Worm (Caenorhabditis elegans): ENCODE results near the gene T24H10.1.

T24H10.1 gene

DNA sequence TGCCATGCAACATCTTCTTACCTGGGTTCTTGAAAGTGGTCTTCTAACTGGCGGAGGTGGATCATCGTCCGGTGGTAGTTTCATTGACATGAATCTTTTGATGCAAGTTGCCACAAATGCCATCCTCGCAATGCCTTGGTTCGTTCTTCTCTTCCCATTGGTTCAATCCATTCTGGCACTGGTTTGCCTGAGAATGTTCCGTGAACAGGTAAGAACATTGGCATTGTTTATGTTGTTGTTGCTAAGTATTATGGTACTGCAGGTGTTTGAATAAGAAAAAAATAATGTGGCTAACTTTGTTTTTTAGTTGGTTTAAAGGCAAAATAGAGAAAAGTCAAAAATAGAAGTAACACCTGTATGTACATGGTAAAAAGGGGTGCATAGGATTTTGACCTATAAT lies 44.6 kb downstream of the T24H10.1 start:
- TF ChIP-seq K12H6.12 (tag; optimal IDR thresholded peaks at IDR 0.05) (no peak), snpc-1.3 (tag; optimal IDR thresholded peaks at IDR 0.05; ENCODE audit: insufficient read depth) (no peak), hlh-12 (tag; optimal IDR thresholded peaks at IDR 0.05) (no peak), B0035.1 (tag; optimal IDR thresholded peaks at IDR 0.05) (no peak), hmg-1.2 (GFP tag; IDR thresholded peaks at IDR 0.05) (no peak)

DNA sequence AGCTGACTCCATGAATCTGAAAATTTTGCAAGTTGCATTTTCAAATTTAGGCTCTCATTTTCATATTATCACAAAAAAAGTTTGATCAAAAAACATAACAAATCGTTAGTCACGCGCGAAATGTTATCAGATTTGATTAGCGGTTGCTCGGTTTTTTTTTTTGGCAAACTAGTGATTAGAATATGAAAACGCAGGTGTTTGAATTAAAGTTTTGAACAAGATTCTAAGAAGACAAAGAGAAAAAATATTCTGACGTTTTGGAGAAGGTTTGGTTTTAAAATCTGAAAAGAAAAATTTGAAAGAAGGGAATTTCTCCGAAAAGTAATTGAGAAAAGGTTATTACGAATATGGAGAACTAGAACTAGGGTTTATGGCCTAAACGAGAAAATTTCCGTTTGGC lies 45.2 kb downstream of the T24H10.1 start:
- TF ChIP-seq C17E4.6 (GFP tag; IDR thresholded peaks at IDR 0.05) (no peak), ama-1 (optimal IDR thresholded peaks at IDR 0.05) (no peak), ama-1 (GFP tag; optimal IDR thresholded peaks at IDR 0.05) (no peak), ztf-22 (GFP tag; optimal IDR thresholded peaks at IDR 0.05) (no peak), ztf-3 (GFP tag; optimal IDR thresholded peaks at IDR 0.05) (no peak), chd-7 (tag; optimal IDR thresholded peaks at IDR 0.05) (no peak), Y56A3A.18 (GFP tag; IDR thresholded peaks at IDR 0.05) (no peak), dpl-1 (GFP tag; optimal IDR thresholded peaks at IDR 0.05) (no peak), F23B12.7 (tag; optimal IDR thresholded peaks at IDR 0.05; ENCODE audit: insufficient read depth) (no peak), F57A8.1 (GFP tag; optimal IDR thresholded peaks at IDR 0.05) (no peak), T26A5.8 (tag; optimal IDR thresholded peaks at IDR 0.05) (no peak), nhr-90 (tag; optimal IDR thresholded peaks at IDR 0.05) (no peak), F22D6.2 (tag; optimal IDR thresholded peaks at IDR 0.05) (no peak), him-1 (tag; optimal IDR thresholded peaks at IDR 0.05) (no peak), ceh-58 (GFP tag; IDR thresholded peaks at IDR 0.05) (no peak)

DNA sequence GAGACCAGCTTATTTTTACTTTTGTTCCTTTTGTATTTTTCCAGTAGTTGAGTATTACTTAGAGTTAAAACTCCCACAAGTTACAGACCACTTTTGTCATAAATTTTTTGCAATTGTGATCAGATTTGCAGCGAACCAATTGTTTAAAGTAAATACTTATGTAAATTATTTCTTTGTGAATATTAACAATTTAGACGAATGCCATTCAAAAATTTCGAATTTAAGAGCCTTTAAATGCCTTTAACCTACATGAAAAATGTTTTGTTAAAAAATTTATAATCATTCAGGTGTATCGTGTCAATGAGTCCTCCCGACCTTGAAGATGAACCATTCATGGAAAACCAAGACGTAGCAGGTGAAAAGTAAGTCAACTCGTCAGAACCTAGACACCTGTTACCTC lies 46.8 kb downstream of the T24H10.1 start, which contains the start of gene W07A12.4:
TSS of gene W07A12.4 (plus strand) at position 301 of the 400 bp plus-strand sequence.
- TF ChIP-seq F52B5.7 (tag; optimal IDR thresholded peaks at IDR 0.05), result no peak
- TF ChIP-seq atf-7 (tag; optimal IDR thresholded peaks at IDR 0.05), result no peak
- no peak for TF ChIP-seq ztf-6 (GFP tag; IDR thresholded peaks at IDR 0.05)
- no peak for TF ChIP-seq F10E7.11 (tag; optimal IDR thresholded peaks at IDR 0.05)
- no peak for TF ChIP-seq nfya-1 (tag; optimal IDR thresholded peaks at IDR 0.05; ENCODE audit: borderline replicate concordance, insufficient read depth)
- no peak for TF ChIP-seq Y56A3A.18 (GFP tag; IDR thresholded peaks at IDR 0.05)

DNA sequence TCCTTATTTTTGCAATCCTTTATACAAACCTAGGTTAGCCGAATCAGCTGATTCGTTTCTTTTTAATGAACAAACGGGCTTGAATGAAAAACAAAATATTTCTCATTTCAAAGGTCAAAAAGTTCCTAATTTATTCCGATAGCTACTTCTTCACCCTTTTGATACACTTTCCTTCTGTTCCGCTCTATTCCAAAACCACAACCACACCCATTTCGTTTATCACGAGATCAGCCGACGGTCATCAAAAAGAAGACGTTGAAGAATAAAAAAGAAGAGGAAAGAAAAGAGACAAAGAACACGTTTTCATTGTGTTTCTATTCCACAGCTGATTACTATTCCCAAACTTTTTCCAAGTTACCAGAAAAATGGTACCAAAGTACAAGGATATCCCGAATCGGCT lies 48.9 kb downstream of the T24H10.1 start:
- TF ChIP-seq aptf-3 (GFP tag; IDR thresholded peaks at IDR 0.05) (no peak), dpff-1 (tag; optimal IDR thresholded peaks at IDR 0.05) (no peak), egl-18 (GFP tag; IDR thresholded peaks at IDR 0.05) (no peak), rcor-1 (GFP tag; IDR thresholded peaks at IDR 0.05) (no peak), hsf-1 (GFP tag; IDR thresholded peaks at IDR 0.05) (no peak), snpc-1.3 (tag; optimal IDR thresholded peaks at IDR 0.05; ENCODE audit: insufficient read depth) (no peak), F57C9.4 (tag; optimal IDR thresholded peaks at IDR 0.05) (no peak), nhr-120 (GFP tag; IDR thresholded peaks at IDR 0.05) (no peak), B0261.1 (tag; optimal IDR thresholded peaks at IDR 0.05) (no peak)

Measured in whole organism, young adult.